Worm (Caenorhabditis elegans) whole organism, L4 larva: Measurements from ENCODE around the gene M04D8.8.

ENCODE experiments used
- nhr-25 ChIP-seq: sonication (generic microtip); optimal IDR thresholded peaks from 2 replicates; lab custom pipeline; 2017; ENCODE audit warnings: missing genetic modification characterization, mild to moderate bottlenecking, missing compliant biosample characterization, antibody characterized with exemption, moderate library complexity, borderline replicate concordance; ENCODE audit not compliant: insufficient read depth
- nhr-48 ChIP-seq: sonication (generic microtip); optimal IDR thresholded peaks from 2 replicates; lab custom pipeline; 2016; ENCODE audit warnings: mild to moderate bottlenecking, missing genetic modification characterization, missing compliant biosample characterization

ce11 chrIII:9991324-9991723 lies 42.7 kb upstream of the M04D8.8 start:
- TF ChIP-seq nhr-48 (tag; lab: Kevin White, UChicago) (no peak), nhr-25 (no peak)
